Worm (Caenorhabditis elegans) whole organism, L1 larva: ENCODE measurements around the gene C37C3.18.
A peak's percentile ranks its signal among the peaks of the same experiment; 100 is the strongest.

Experiments
- aha-1 ChIP-seq: fragments of 150-350 bp; optimal IDR thresholded peaks from 2 replicates; lab custom pipeline; 2014; ENCODE audit warnings: missing biosample characterization, missing genetic modification characterization
- alr-1 ChIP-seq: fragments of 200-800 bp; sonication (Bioruptor generic); optimal IDR thresholded peaks from 2 replicates; lab custom pipeline; 2018; ENCODE audit warnings: borderline replicate concordance, mild to moderate bottlenecking, missing genetic modification characterization, missing compliant biosample characterization
- ama-1 ChIP-seq: fragments of 150-350 bp; optimal IDR thresholded peaks from 2 replicates; lab custom pipeline; 2014
- ceh-63 ChIP-seq: fragments of 200-800 bp; sonication (Bioruptor generic); optimal IDR thresholded peaks from 2 replicates; lab custom pipeline; 2018; ENCODE audit warnings: mild to moderate bottlenecking, missing genetic modification characterization, missing compliant biosample characterization
- efl-1 ChIP-seq, 4 experiments: fragments of 150-350 bp; optimal IDR thresholded peaks in 3 of 4; peaks in 1 of 4; 1 replicate in 1 of 4; 2 replicates in 3 of 4; lab custom pipeline; 2014; ENCODE audit warnings: missing biosample characterization in 2 of 4, missing genetic modification characterization in 2 of 4, missing genetic modification reagents in 2 of 4
- efl-3 ChIP-seq: fragments of 200-800 bp; sonication (Bioruptor generic); optimal IDR thresholded peaks from 2 replicates; lab custom pipeline; 2018; ENCODE audit warnings: mild to moderate bottlenecking, missing genetic modification characterization, missing compliant biosample characterization
- egl-27 ChIP-seq, 2 experiments: fragments of 150-350 bp in 1 of 2; sonication (generic microtip); optimal IDR thresholded peaks; 3 replicates each; lab custom pipeline; 2017 to 2018; ENCODE audit warnings: missing biosample characterization in 2 of 2, missing genetic modification characterization in 2 of 2, missing genetic modification reagents in 2 of 2
- elt-3 ChIP-seq, 6 experiments: fragments of 150-350 bp in 1 of 6; sonication (generic microtip); optimal IDR thresholded peaks; 2 replicates each; lab custom pipeline; 2017 to 2018; ENCODE audit warnings: missing biosample characterization in 6 of 6, missing genetic modification characterization in 6 of 6, inconsistent platforms in 1 of 6
- fkh-4 ChIP-seq: sonication (generic microtip); optimal IDR thresholded peaks from 2 replicates; lab custom pipeline; 2016; ENCODE audit warnings: missing compliant biosample characterization, missing genetic modification characterization, borderline replicate concordance
- fkh-8 ChIP-seq: sonication (generic microtip); optimal IDR thresholded peaks from 2 replicates; lab custom pipeline; 2016; ENCODE audit warnings: mild to moderate bottlenecking, missing genetic modification characterization, missing compliant biosample characterization
- grh-1 ChIP-seq: fragments of 200-800 bp; sonication (Bioruptor generic); IDR thresholded peaks from 2 replicates; pipeline ENCODE4 v1.3.6; 2022; ENCODE audit warnings: missing genetic modification reagents, missing genetic modification characterization, missing compliant biosample characterization
- hpl-2 ChIP-seq: fragments of 150-350 bp; optimal IDR thresholded peaks from 2 replicates; lab custom pipeline; 2014; ENCODE audit warnings: missing biosample characterization, missing genetic modification reagents, missing genetic modification characterization
- lin-14 ChIP-seq: fragments of 200-800 bp; sonication (Bioruptor generic); optimal IDR thresholded peaks from 2 replicates; lab custom pipeline; 2018; ENCODE audit warnings: mild to moderate bottlenecking, missing genetic modification characterization, moderate library complexity, missing compliant biosample characterization
- lin-39 ChIP-seq: fragments of 150-350 bp; optimal IDR thresholded peaks from 2 replicates; lab custom pipeline; 2014; ENCODE audit warnings: missing biosample characterization, missing genetic modification reagents, missing genetic modification characterization
- mef-2 ChIP-seq: fragments of 150-350 bp; optimal IDR thresholded peaks from 2 replicates; lab custom pipeline; 2014; ENCODE audit warnings: missing biosample characterization, missing genetic modification characterization
- mep-1 ChIP-seq: fragments of 150-350 bp; optimal IDR thresholded peaks from 2 replicates; lab custom pipeline; 2014; ENCODE audit warnings: missing biosample characterization, missing genetic modification characterization
- nhr-20 ChIP-seq: sonication (generic microtip); optimal IDR thresholded peaks from 2 replicates; lab custom pipeline; 2016; ENCODE audit warnings: mild to moderate bottlenecking, missing genetic modification characterization, missing compliant biosample characterization
- nhr-47 ChIP-seq: sonication (generic microtip); optimal IDR thresholded peaks from 2 replicates; lab custom pipeline; 2016; ENCODE audit warnings: mild to moderate bottlenecking, missing genetic modification characterization, moderate library complexity, missing compliant biosample characterization
- nhr-71 ChIP-seq: sonication (generic microtip); optimal IDR thresholded peaks from 2 replicates; lab custom pipeline; 2016; ENCODE audit warnings: mild to moderate bottlenecking, missing genetic modification characterization, moderate library complexity, missing compliant biosample characterization
- nhr-77 ChIP-seq: fragments of 150-350 bp; optimal IDR thresholded peaks from 2 replicates; lab custom pipeline; 2014; ENCODE audit warnings: missing biosample characterization, missing genetic modification characterization
- pqm-1 ChIP-seq: sonication (generic microtip); optimal IDR thresholded peaks from 3 replicates; lab custom pipeline; 2017; ENCODE audit warnings: missing biosample characterization, missing genetic modification characterization
- rnt-1 ChIP-seq: sonication (generic microtip); optimal IDR thresholded peaks from 2 replicates; lab custom pipeline; 2016; ENCODE audit warnings: mild to moderate bottlenecking, missing genetic modification characterization, moderate library complexity, missing compliant biosample characterization
- snu-23 ChIP-seq: sonication (generic microtip); optimal IDR thresholded peaks from 2 replicates; lab custom pipeline; 2016; ENCODE audit warnings: missing genetic modification characterization, missing compliant biosample characterization
- sox-4 ChIP-seq: sonication (generic microtip); optimal IDR thresholded peaks from 2 replicates; lab custom pipeline; 2016; ENCODE audit warnings: missing genetic modification characterization, missing compliant biosample characterization
- swsn-7 ChIP-seq: sonication (generic microtip); optimal IDR thresholded peaks from 2 replicates; lab custom pipeline; 2016; ENCODE audit warnings: missing genetic modification characterization, missing compliant biosample characterization
- tlp-1 ChIP-seq: fragments of 150-350 bp; optimal IDR thresholded peaks from 2 replicates; lab custom pipeline; 2014; ENCODE audit warnings: missing biosample characterization, missing genetic modification characterization
- unc-130 ChIP-seq: fragments of 150-350 bp; optimal IDR thresholded peaks from 2 replicates; lab custom pipeline; 2017; ENCODE audit warnings: missing biosample characterization, missing genetic modification characterization, inconsistent platforms
- unc-30 ChIP-seq: sonication (generic microtip); optimal IDR thresholded peaks from 2 replicates; lab custom pipeline; 2017; ENCODE audit warnings: missing biosample characterization, missing genetic modification characterization
- unc-86 ChIP-seq: sonication (generic microtip); optimal IDR thresholded peaks from 2 replicates; lab custom pipeline; 2016; ENCODE audit warnings: missing genetic modification characterization, missing compliant biosample characterization
- unc-98 ChIP-seq: fragments of 200-800 bp; sonication (Bioruptor generic); IDR thresholded peaks from 2 replicates; pipeline ENCODE4 v1.3.6; 2022; ENCODE audit warnings: missing genetic modification characterization, missing compliant biosample characterization
- vab-15 ChIP-seq: sonication (generic microtip); optimal IDR thresholded peaks from 2 replicates; lab custom pipeline; 2017; ENCODE audit warnings: missing genotype, mild to moderate bottlenecking, missing genetic modification characterization, missing compliant biosample characterization
- xbp-1 ChIP-seq: sonication (generic microtip); optimal IDR thresholded peaks from 2 replicates; lab custom pipeline; 2016; ENCODE audit warnings: missing genetic modification characterization, missing compliant biosample characterization
- ztf-11 ChIP-seq, 2 experiments: sonication (generic microtip); optimal IDR thresholded peaks; 2 replicates each; lab custom pipeline; 2016 to 2017; ENCODE audit warnings: missing genetic modification characterization in 2 of 2, missing biosample characterization in 1 of 2, missing compliant biosample characterization in 1 of 2

The C37C3.18 gene

DNA sequence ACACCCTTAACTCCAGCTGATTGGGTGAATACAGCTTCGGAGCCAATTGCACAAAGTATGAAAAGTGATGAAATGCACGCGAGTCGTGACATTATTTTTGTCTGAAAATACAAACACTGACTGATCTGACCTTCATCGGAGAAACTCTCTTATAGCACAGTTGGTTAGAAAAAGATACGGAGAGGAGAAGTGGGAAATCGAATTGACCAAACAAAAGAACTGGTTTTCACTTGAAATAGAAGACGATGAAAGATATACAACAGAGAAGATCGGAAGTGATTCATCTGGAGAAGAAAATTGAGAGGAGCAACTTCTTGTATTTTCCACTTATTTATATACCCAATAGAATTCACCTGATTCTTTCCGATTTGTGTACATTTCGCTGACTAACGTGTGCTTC, 17.0 kb upstream of the C37C3.18 start, which contains the start of gene ttr-33:
Gene ttr-33 (minus strand): TSS at position 101 of the 400 bp plus-strand sequence.
- TF ChIP-seq fkh-4 (tag; lab: Kevin White, UChicago) = no peak
- TF ChIP-seq unc-30 (tag; lab: Kevin White, UChicago) = no peak
- no peak for TF ChIP-seq lin-39 (tag; lab: Kevin White, UChicago)
- peak in 1 of 6 experiments; percentile 3 for TF ChIP-seq elt-3 (tag; optimal IDR thresholded peaks at IDR 0.05; lab: Kevin White, UChicago)

DNA sequence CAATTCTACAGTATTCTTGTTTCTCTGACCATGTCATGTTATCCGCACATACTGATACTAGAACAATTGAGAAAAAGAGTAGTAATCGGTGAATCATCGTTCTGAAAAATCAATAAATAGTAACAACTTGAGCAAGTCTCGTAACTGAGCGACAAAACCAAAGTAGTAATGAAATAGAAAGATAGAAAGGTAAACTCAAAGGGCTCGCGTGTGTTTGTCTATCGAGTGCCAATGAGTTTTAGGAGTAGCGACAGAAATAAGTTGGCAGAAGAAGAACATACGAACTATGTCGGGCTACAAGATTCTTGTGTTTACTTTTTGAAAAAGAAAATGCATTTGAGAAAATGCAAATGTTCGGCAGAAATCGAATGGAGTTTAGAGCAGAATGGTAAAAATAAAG, 15.3 kb upstream of the C37C3.18 start, which contains the start of gene C37C3.12:
Gene C37C3.12 (minus strand): TSS at position 101 of the 400 bp plus-strand sequence.
- no peak for TF ChIP-seq nhr-47 (tag; lab: Kevin White, UChicago)
- no peak for TF ChIP-seq efl-3 (GFP tag; lab: Kevin White, UChicago)
- no peak for TF ChIP-seq ceh-63 (GFP tag; lab: Kevin White, UChicago)
- no peak for TF ChIP-seq alr-1
- TF ChIP-seq tlp-1 (tag; lab: Kevin White, UChicago) = no peak
- no peak for TF ChIP-seq pqm-1 (tag; lab: Kevin White, UChicago)
- TF ChIP-seq nhr-71 = no peak
- no peak for TF ChIP-seq ztf-11 (tag; optimal IDR thresholded peaks at IDR 0.05; lab: Kevin White, UChicago)
- no peak for TF ChIP-seq hpl-2 (GFP tag; lab: Kevin White, UChicago)
- no peak for TF ChIP-seq nhr-20 (tag; lab: Kevin White, UChicago)
- TF ChIP-seq mep-1 (tag; lab: Kevin White, UChicago) = no peak
- no peak for TF ChIP-seq mef-2
- no peak for TF ChIP-seq nhr-77 (tag; lab: Kevin White, UChicago)
- no peak for TF ChIP-seq grh-1 (GFP tag; lab: Robert Waterston, UW)
- TF ChIP-seq snu-23 (GFP tag; lab: Kevin White, UChicago) = no peak
- TF ChIP-seq aha-1 (tag; lab: Kevin White, UChicago) = no peak
- no peak for TF ChIP-seq fkh-8 (tag; lab: Kevin White, UChicago)
- TF ChIP-seq rnt-1 = no peak
- TF ChIP-seq unc-98 (GFP tag; lab: Robert Waterston, UW) = no peak

DNA sequence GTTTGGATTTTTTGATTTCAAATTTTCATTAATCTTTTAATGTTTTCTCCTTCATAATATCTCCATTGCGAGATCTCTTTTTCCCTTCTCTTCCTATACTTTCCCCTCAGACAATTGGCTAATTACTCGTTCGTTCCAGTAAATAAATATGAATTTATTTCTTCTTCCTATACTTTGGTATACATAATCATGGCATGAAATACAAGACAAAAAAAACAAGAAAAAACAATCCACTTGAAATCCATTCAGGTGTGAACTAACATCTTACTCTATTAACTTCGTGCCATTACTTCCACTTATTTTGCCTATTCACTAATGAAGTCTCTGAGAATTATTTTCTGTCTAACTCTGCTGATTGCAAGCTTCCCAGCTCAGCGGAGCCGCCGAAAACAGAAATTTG, 12.6 kb upstream of the C37C3.18 start, which contains the start of gene grd-8:
Gene grd-8 (plus strand): TSS at position 301 of the 400 bp plus-strand sequence.
- TF ChIP-seq unc-130 (tag; lab: Kevin White, UChicago) (no peak), ama-1 (lab: Kevin White, UChicago) (no peak), egl-27 (tag; optimal IDR thresholded peaks at IDR 0.05; lab: Kevin White, UChicago) (no peak), sox-4 (tag; lab: Kevin White, UChicago) (no peak), pqm-1 (tag; lab: Kevin White, UChicago) (no peak)

DNA sequence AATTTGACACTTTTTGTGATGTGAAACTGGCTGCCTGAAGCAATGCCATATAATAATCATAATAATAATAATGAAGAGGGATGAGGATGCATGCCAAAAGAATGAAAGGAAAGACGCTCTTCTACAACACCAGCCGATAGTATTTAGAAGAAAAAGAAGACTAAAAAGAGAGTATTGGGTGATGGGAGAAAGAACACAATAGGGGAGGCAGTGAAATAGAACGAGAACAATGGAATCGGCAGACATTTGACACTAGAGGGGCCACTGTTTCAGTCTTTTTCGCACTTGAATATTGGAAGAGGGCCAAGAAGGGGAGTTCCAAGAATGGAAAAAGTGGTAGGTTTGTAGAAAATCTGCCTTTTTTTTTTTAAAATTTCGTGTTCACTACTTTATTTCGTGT, 7.6 kb upstream of the C37C3.18 start, which contains the start of gene memo-1:
Gene memo-1 (minus strand): TSS at position 2 of the 400 bp plus-strand sequence.
- no peak for TF ChIP-seq xbp-1 (tag; lab: Kevin White, UChicago)
- peak; percentile 8 for TF ChIP-seq unc-86 (tag; lab: Kevin White, UChicago)
- no peak for TF ChIP-seq vab-15 (tag; lab: Kevin White, UChicago)
- peak; percentile 26 for TF ChIP-seq lin-14 (GFP tag; lab: Kevin White, UChicago)

DNA sequence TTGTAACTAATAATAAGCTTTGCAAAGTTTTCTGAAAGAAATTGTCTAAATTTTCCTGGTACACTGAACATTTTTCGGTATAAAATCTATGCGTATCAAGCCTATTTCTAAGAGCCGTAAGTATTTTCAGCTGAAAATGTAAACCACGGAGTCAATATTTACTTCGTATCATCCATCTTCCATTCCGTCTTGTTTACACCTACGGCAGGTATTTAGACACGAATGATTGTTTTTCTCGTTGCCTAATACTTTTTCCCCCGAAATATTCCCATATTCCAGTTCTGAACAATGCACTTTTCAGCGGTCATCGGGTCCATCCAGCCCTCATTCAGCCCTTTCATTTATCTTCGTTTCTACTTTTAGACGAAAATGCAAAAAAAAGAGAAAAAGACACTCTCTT, 7.1 kb upstream of the C37C3.18 start:
- TF ChIP-seq swsn-7 (tag; lab: Kevin White, UChicago) (no peak), efl-1 (optimal IDR thresholded peaks at IDR 0.05; lab: Kevin White, UChicago) (no peak), efl-1 (GFP tag; optimal IDR thresholded peaks at IDR 0.05 in 1 of 2; lab: Kevin White, UChicago) (peak in 1 of 2 experiments; percentile 78)
